Worm (Caenorhabditis elegans) whole organism, L3 larva: ENCODE data around the gene hadb-1.

Experiments
- R02D3.7 ChIP-seq: fragments of 150-350 bp; optimal IDR thresholded peaks from 2 replicates; lab custom pipeline; 2014; ENCODE audit warnings: missing biosample characterization, missing genetic modification characterization
- aly-2 ChIP-seq: fragments of 150-350 bp; optimal IDR thresholded peaks from 2 replicates; lab custom pipeline; 2014; ENCODE audit warnings: missing biosample characterization, missing genetic modification characterization
- ceh-16 ChIP-seq: sonication (generic microtip); optimal IDR thresholded peaks from 2 replicates; lab custom pipeline; 2017; ENCODE audit warnings: missing biosample characterization, missing genetic modification characterization
- ceh-28 ChIP-seq: fragments of 150-350 bp; optimal IDR thresholded peaks from 2 replicates; lab custom pipeline; 2014; ENCODE audit warnings: missing biosample characterization, missing genetic modification reagents, missing genetic modification characterization
- ceh-82 ChIP-seq: fragments of 150-350 bp; optimal IDR thresholded peaks from 2 replicates; lab custom pipeline; 2014; ENCODE audit warnings: missing biosample characterization, missing genetic modification characterization
- ceh-9 ChIP-seq: sonication (generic microtip); optimal IDR thresholded peaks from 2 replicates; lab custom pipeline; 2018; ENCODE audit warnings: missing biosample characterization, missing genetic modification characterization
- daf-12 ChIP-seq: fragments of 150-350 bp; optimal IDR thresholded peaks from 2 replicates; lab custom pipeline; 2014; ENCODE audit warnings: missing biosample characterization, missing genetic modification reagents, missing genetic modification characterization
- egl-27 ChIP-seq: sonication (generic microtip); optimal IDR thresholded peaks from 4 replicates; lab custom pipeline; 2017; ENCODE audit warnings: missing biosample characterization, missing genetic modification reagents, missing genetic modification characterization
- elt-1 ChIP-seq: fragments of 150-350 bp; optimal IDR thresholded peaks from 2 replicates; lab custom pipeline; 2014; ENCODE audit warnings: missing biosample characterization, missing genetic modification characterization
- elt-2 ChIP-seq: sonication (generic microtip); optimal IDR thresholded peaks from 2 replicates; lab custom pipeline; 2016; ENCODE audit warnings: missing genetic modification reagents, mild to moderate bottlenecking, missing genetic modification characterization, missing compliant biosample characterization
- elt-3 ChIP-seq, 3 experiments: fragments of 150-350 bp in 1 of 3; sonication (generic microtip) in 2 of 3; optimal IDR thresholded peaks; 2 replicates in 2 of 3; 4 replicates in 1 of 3; lab custom pipeline; 2014 to 2017; ENCODE audit warnings: missing biosample characterization in 3 of 3, missing genetic modification characterization in 3 of 3
- fkh-10 ChIP-seq: sonication (generic microtip); optimal IDR thresholded peaks from 2 replicates; lab custom pipeline; 2017; ENCODE audit warnings: missing biosample characterization, missing genetic modification reagents, missing genetic modification characterization
- fkh-2 ChIP-seq: fragments of 150-350 bp; optimal IDR thresholded peaks from 2 replicates; lab custom pipeline; 2014; ENCODE audit warnings: missing biosample characterization, missing genetic modification reagents, missing genetic modification characterization
- fos-1 ChIP-seq: fragments of 150-350 bp; optimal IDR thresholded peaks from 2 replicates; lab custom pipeline; 2014; ENCODE audit warnings: missing biosample characterization, missing genetic modification characterization
- hmg-11 ChIP-seq: sonication (generic microtip); optimal IDR thresholded peaks from 2 replicates; lab custom pipeline; 2016; ENCODE audit warnings: missing genetic modification characterization, missing compliant biosample characterization
- jun-1 ChIP-seq: fragments of 150-350 bp; optimal IDR thresholded peaks from 2 replicates; lab custom pipeline; 2014; ENCODE audit warnings: missing biosample characterization, missing genetic modification reagents, missing genetic modification characterization
- lin-15B ChIP-seq: fragments of 150-350 bp; optimal IDR thresholded peaks from 2 replicates; lab custom pipeline; 2014; ENCODE audit warnings: missing biosample characterization, missing genetic modification characterization
- lin-39 ChIP-seq: fragments of 150-350 bp; optimal IDR thresholded peaks from 2 replicates; lab custom pipeline; 2018; ENCODE audit warnings: missing biosample characterization, missing genetic modification reagents, missing genetic modification characterization
- lsy-12 ChIP-seq: sonication (generic microtip); optimal IDR thresholded peaks from 2 replicates; lab custom pipeline; 2016; ENCODE audit warnings: mild to moderate bottlenecking, missing genetic modification characterization, missing compliant biosample characterization
- mml-1 ChIP-seq: fragments of 150-350 bp; sonication (generic microtip); optimal IDR thresholded peaks from 3 replicates; lab custom pipeline; 2014; ENCODE audit warnings: missing biosample characterization, missing genetic modification characterization
- nfya-1 ChIP-seq: sonication (generic microtip); optimal IDR thresholded peaks from 2 replicates; lab custom pipeline; 2017; ENCODE audit warnings: missing genetic modification characterization, mild to moderate bottlenecking, missing compliant biosample characterization, antibody characterized with exemption, moderate library complexity; ENCODE audit not compliant: insufficient read depth
- nhr-12 ChIP-seq: fragments of 150-350 bp; optimal IDR thresholded peaks from 2 replicates; lab custom pipeline; 2014; ENCODE audit warnings: missing biosample characterization, missing genetic modification characterization
- nhr-23 ChIP-seq: fragments of 150-350 bp; optimal IDR thresholded peaks from 2 replicates; lab custom pipeline; 2014; ENCODE audit warnings: missing biosample characterization, missing genetic modification reagents, missing genetic modification characterization
- nhr-237 ChIP-seq: fragments of 150-350 bp; optimal IDR thresholded peaks from 2 replicates; lab custom pipeline; 2014; ENCODE audit warnings: missing biosample characterization, missing genetic modification characterization
- nhr-25 ChIP-seq: sonication (generic microtip); optimal IDR thresholded peaks from 2 replicates; lab custom pipeline; 2017; ENCODE audit warnings: missing biosample characterization, missing genetic modification characterization
- nhr-77 ChIP-seq: fragments of 150-350 bp; optimal IDR thresholded peaks from 2 replicates; lab custom pipeline; 2014; ENCODE audit warnings: missing biosample characterization, missing genetic modification characterization
- pha-4 ChIP-seq: fragments of 150-350 bp; optimal IDR thresholded peaks from 2 replicates; lab custom pipeline; 2014; ENCODE audit warnings: missing biosample characterization, missing genetic modification reagents, missing genetic modification characterization
- pqm-1 ChIP-seq: fragments of 150-350 bp; optimal IDR thresholded peaks from 2 replicates; lab custom pipeline; 2017; ENCODE audit warnings: missing biosample characterization, missing genetic modification characterization, inconsistent platforms
- sea-2 ChIP-seq: fragments of 150-350 bp; sonication (generic microtip); optimal IDR thresholded peaks from 4 replicates; lab custom pipeline; 2014; ENCODE audit warnings: missing biosample characterization, missing genetic modification reagents, missing genetic modification characterization
- skn-1 ChIP-seq: fragments of 150-350 bp; optimal IDR thresholded peaks from 2 replicates; lab custom pipeline; 2014; ENCODE audit warnings: missing biosample characterization, missing genetic modification characterization
- snpc-4 ChIP-seq: fragments of 150-350 bp; optimal IDR thresholded peaks from 2 replicates; lab custom pipeline; 2014; ENCODE audit warnings: missing biosample characterization, missing genetic modification characterization
- tbx-2 ChIP-seq: sonication (generic microtip); optimal IDR thresholded peaks from 2 replicates; lab custom pipeline; 2016; ENCODE audit warnings: mild to moderate bottlenecking, missing genetic modification characterization, missing compliant biosample characterization
- unc-39 ChIP-seq: sonication (generic microtip); optimal IDR thresholded peaks from 4 replicates; lab custom pipeline; 2017; ENCODE audit warnings: missing biosample characterization, missing genetic modification characterization
- unc-62 ChIP-seq: fragments of 150-350 bp; sonication (generic microtip); optimal IDR thresholded peaks from 4 replicates; lab custom pipeline; 2014; ENCODE audit warnings: missing biosample characterization, missing genetic modification reagents, missing genetic modification characterization
- ztf-4 ChIP-seq: fragments of 150-350 bp; optimal IDR thresholded peaks from 2 replicates; lab custom pipeline; 2014; ENCODE audit warnings: missing biosample characterization, missing genetic modification characterization

hadb-1 gene

ce11 chrIII:8719105-8719504, 30.8 kb upstream of the hadb-1 start:
- TF ChIP-seq aly-2 (tag; lab: Kevin White, UChicago) (no peak), fos-1 (tag; lab: Kevin White, UChicago) (no peak), nhr-237 (tag; lab: Kevin White, UChicago) (no peak), pha-4 (tag; lab: Kevin White, UChicago) (no peak), ceh-16 (tag; lab: Kevin White, UChicago) (no peak), jun-1 (no peak), ceh-9 (tag; lab: Kevin White, UChicago) (no peak), R02D3.7 (tag; lab: Kevin White, UChicago) (no peak), nhr-12 (tag; lab: Kevin White, UChicago) (no peak), fkh-10 (GFP tag; lab: Kevin White, UChicago) (no peak), unc-62 (no peak), lsy-12 (no peak)

- TF ChIP-seq pqm-1: peak; percentile 63
- no peak for TF ChIP-seq nhr-25 (tag; lab: Kevin White, UChicago)
- no peak for TF ChIP-seq mml-1 (tag; lab: Kevin White, UChicago)
- no peak for TF ChIP-seq tbx-2 (tag; lab: Kevin White, UChicago)
- TF ChIP-seq elt-3 (tag; optimal IDR thresholded peaks at IDR 0.05; lab: Kevin White, UChicago): no peak
- TF ChIP-seq skn-1: no peak
- TF ChIP-seq nhr-12 (tag; lab: Kevin White, UChicago): no peak
- peak; percentile 28 for TF ChIP-seq elt-2 (tag; lab: Kevin White, UChicago)
- TF ChIP-seq lin-39 (tag; lab: Kevin White, UChicago): no peak
- TF ChIP-seq nhr-23 (tag; lab: Kevin White, UChicago): no peak
- TF ChIP-seq snpc-4 (tag; lab: Kevin White, UChicago): no peak
- no peak for TF ChIP-seq egl-27 (tag; lab: Kevin White, UChicago)
- no peak for TF ChIP-seq pha-4 (tag; lab: Kevin White, UChicago)
- no peak for TF ChIP-seq ceh-9 (tag; lab: Kevin White, UChicago)
- no peak for TF ChIP-seq ceh-28 (tag; lab: Kevin White, UChicago)
- TF ChIP-seq ceh-16 (tag; lab: Kevin White, UChicago): no peak
- no peak for TF ChIP-seq nhr-237 (tag; lab: Kevin White, UChicago)
These were observed 30.3 kb upstream of the hadb-1 start for ce11 chrIII:8718592-8718991.

ce11 chrIII:8717231-8717694, 29.0 kb upstream of the hadb-1 start, which contains the start of gene mrpl-11:
mrpl-11 (plus strand) TSS chrIII:8717644.
- TF ChIP-seq nfya-1 (tag; lab: Kevin White, UChicago): peak; percentile 41
- TF ChIP-seq ceh-82: no peak
- TF ChIP-seq jun-1: no peak
- no peak for TF ChIP-seq elt-1
- no peak for TF ChIP-seq mml-1 (tag; lab: Kevin White, UChicago)
- no peak for TF ChIP-seq sea-2 (GFP tag; lab: Kevin White, UChicago)
- peak; percentile 43 for TF ChIP-seq hmg-11 (tag; lab: Kevin White, UChicago)
- no peak for TF ChIP-seq tbx-2 (tag; lab: Kevin White, UChicago)
- TF ChIP-seq fkh-10 (GFP tag; lab: Kevin White, UChicago): no peak
- no peak for TF ChIP-seq unc-39 (tag; lab: Kevin White, UChicago)
- no peak for TF ChIP-seq ceh-9 (tag; lab: Kevin White, UChicago)
- TF ChIP-seq daf-12 (tag; lab: Kevin White, UChicago): no peak
- TF ChIP-seq lin-15B: peak; percentile 44
- TF ChIP-seq ceh-28 (tag; lab: Kevin White, UChicago): no peak
- no peak for TF ChIP-seq fkh-2 (tag; lab: Kevin White, UChicago)
- TF ChIP-seq nhr-77 (tag; lab: Kevin White, UChicago): no peak
- TF ChIP-seq, all 47 proteins: peak for 3

- TF ChIP-seq nfya-1 (tag; lab: Kevin White, UChicago): no peak
- TF ChIP-seq mml-1 (tag; lab: Kevin White, UChicago): no peak
- no peak for TF ChIP-seq unc-62
- no peak for TF ChIP-seq skn-1
- no peak for TF ChIP-seq elt-3 (tag; optimal IDR thresholded peaks at IDR 0.05; lab: Kevin White, UChicago)
- TF ChIP-seq fkh-10 (GFP tag; lab: Kevin White, UChicago): no peak
- no peak for TF ChIP-seq ceh-9 (tag; lab: Kevin White, UChicago)
- TF ChIP-seq fos-1 (tag; lab: Kevin White, UChicago): no peak
- no peak for TF ChIP-seq R02D3.7 (tag; lab: Kevin White, UChicago)
- no peak for TF ChIP-seq ztf-4
These were observed 27.8 kb upstream of the hadb-1 start, which contains the start of gene B0303.14 for ce11 chrIII:8716084-8716483. B0303.14 (minus strand) TSS chrIII:8716184.
